Worm (Caenorhabditis elegans): ENCODE results near the gene K11D12.8.

- TF ChIP-seq nhr-90 (tag; optimal IDR thresholded peaks at IDR 0.05; ENCODE audit: poor library complexity) (no peak), zag-1 (tag; optimal IDR thresholded peaks at IDR 0.05) (no peak), lin-39 (tag; optimal IDR thresholded peaks at IDR 0.05) (no peak)
Measured at ce11 chrV:5033099-5033498, 7.7 kb downstream of the K11D12.8 start, which contains the start of gene K11D12.13.

All from whole organism, L1 larva.